Worm (Caenorhabditis elegans) whole organism, L3 larva: Measurements from ENCODE around the gene ZK228.13.

Experiments used
- aly-2 ChIP-seq: fragments of 150-350 bp; optimal IDR thresholded peaks from 2 replicates; lab custom pipeline; 2014; ENCODE audit warnings: missing biosample characterization, missing genetic modification characterization
- ceh-82 ChIP-seq: fragments of 150-350 bp; optimal IDR thresholded peaks from 2 replicates; lab custom pipeline; 2014; ENCODE audit warnings: missing biosample characterization, missing genetic modification characterization
- elt-1 ChIP-seq: fragments of 150-350 bp; optimal IDR thresholded peaks from 2 replicates; lab custom pipeline; 2014; ENCODE audit warnings: missing biosample characterization, missing genetic modification characterization
- elt-2 ChIP-seq: sonication (generic microtip); optimal IDR thresholded peaks from 2 replicates; lab custom pipeline; 2016; ENCODE audit warnings: missing genetic modification reagents, mild to moderate bottlenecking, missing genetic modification characterization, missing compliant biosample characterization
- nhr-28 ChIP-seq: fragments of 150-350 bp; optimal IDR thresholded peaks from 2 replicates; lab custom pipeline; 2014; ENCODE audit warnings: missing biosample characterization, missing genetic modification characterization
- pha-4 ChIP-seq: fragments of 150-350 bp; optimal IDR thresholded peaks from 2 replicates; lab custom pipeline; 2014; ENCODE audit warnings: missing biosample characterization, missing genetic modification reagents, missing genetic modification characterization
- skn-1 ChIP-seq: fragments of 150-350 bp; optimal IDR thresholded peaks from 2 replicates; lab custom pipeline; 2014; ENCODE audit warnings: missing biosample characterization, missing genetic modification characterization
- snpc-4 ChIP-seq: fragments of 150-350 bp; optimal IDR thresholded peaks from 2 replicates; lab custom pipeline; 2014; ENCODE audit warnings: missing biosample characterization, missing genetic modification characterization
- tbx-2 ChIP-seq: sonication (generic microtip); optimal IDR thresholded peaks from 2 replicates; lab custom pipeline; 2016; ENCODE audit warnings: mild to moderate bottlenecking, missing genetic modification characterization, missing compliant biosample characterization
- zag-1 ChIP-seq: fragments of 150-350 bp; optimal IDR thresholded peaks from 2 replicates; lab custom pipeline; 2014; ENCODE audit warnings: missing biosample characterization, missing genetic modification characterization

DNA sequence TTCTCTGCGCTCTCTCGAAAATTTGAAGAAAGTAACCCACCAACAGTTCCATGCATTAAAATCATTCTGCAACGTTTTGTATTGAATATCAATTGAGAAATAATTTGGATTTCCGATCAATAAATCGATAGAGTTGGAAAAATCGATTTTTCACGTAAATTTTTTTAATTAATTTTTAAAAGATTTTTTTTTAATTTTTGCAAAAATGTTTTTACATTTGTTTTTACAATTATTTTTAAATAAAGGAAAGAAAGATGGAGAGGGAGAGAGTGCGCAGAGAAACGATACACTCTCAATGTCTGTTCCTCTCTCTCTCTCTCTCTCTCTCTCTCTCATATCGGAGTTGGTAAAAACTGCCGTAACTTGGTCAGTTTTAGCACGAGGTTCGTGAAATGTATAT lies 42.5 kb downstream of the ZK228.13 start, which contains the start of gene ZK262.19:
- TF ChIP-seq nhr-28 (no peak), elt-2 (tag; lab: Kevin White, UChicago) (no peak), snpc-4 (tag; lab: Kevin White, UChicago) (no peak), zag-1 (tag; lab: Kevin White, UChicago) (no peak), ceh-82 (tag; lab: Kevin White, UChicago) (no peak), skn-1 (tag; lab: Kevin White, UChicago) (no peak), aly-2 (no peak), pha-4 (tag; lab: Kevin White, UChicago) (no peak), tbx-2 (tag; lab: Kevin White, UChicago) (no peak), elt-1 (tag; lab: Kevin White, UChicago) (no peak)
